Worm (Caenorhabditis elegans) whole organism, L4/young adult: ENCODE data around the gene fbxa-59.

Experiments used
- W03F9.2 ChIP-seq: fragments of 150-350 bp; optimal IDR thresholded peaks from 2 replicates; lab custom pipeline; 2014; ENCODE audit warnings: missing biosample characterization, missing genetic modification characterization
- him-1 ChIP-seq: sonication (generic microtip); optimal IDR thresholded peaks from 2 replicates; lab custom pipeline; 2016; ENCODE audit warnings: missing genotype, missing genetic modification reagents, missing genetic modification characterization, missing compliant biosample characterization

DNA sequence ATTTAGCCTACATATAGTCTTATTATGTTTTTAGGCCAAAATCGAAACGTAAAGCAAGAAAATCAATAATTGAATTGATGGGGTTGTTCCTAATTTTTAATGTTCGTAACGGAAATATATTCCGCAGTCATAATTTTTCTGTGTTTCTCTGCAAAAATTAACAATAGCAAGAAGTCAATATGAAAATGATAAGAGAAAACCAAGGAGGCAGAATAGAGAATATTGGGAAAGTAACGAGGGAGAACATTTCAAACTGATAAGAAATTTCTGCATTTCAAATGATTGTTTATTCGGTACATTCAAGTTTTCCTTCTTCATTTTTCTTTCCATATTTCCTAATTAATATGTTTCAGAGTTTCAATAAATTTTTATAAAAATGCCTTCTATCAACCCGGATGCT is 12.7 kb upstream of the fbxa-59 start, which contains the start of gene fbxa-54:
- TF ChIP-seq W03F9.2 (tag; lab: Kevin White, UChicago) (no peak), him-1 (tag; lab: Kevin White, UChicago) (no peak)
